Fruit fly (Drosophila melanogaster) whole organism, adult: ENCODE data around the gene TotE.
A peak's percentile ranks its signal among the peaks of the same experiment; 100 is the strongest.

Source experiments
- CG11617 ChIP-seq: fragments of 200-800 bp; sonication (Bioruptor generic); optimal IDR thresholded peaks from 2 replicates; lab custom pipeline; 2017; ENCODE audit warnings: mild to moderate bottlenecking, missing biosample characterization, missing genetic modification reagents, missing genetic modification characterization
- CG12768 ChIP-seq: fragments of 200-800 bp; sonication (Bioruptor generic); optimal IDR thresholded peaks from 2 replicates; lab custom pipeline; 2017; ENCODE audit warnings: missing biosample characterization, missing genetic modification characterization, mild to moderate bottlenecking, moderate library complexity, missing genetic modification reagents
- CG14711 ChIP-seq: fragments of 200-800 bp; sonication (Bioruptor generic); optimal IDR thresholded peaks from 2 replicates; lab custom pipeline; 2018; ENCODE audit warnings: missing biosample characterization, mild to moderate bottlenecking, missing genetic modification characterization, moderate library complexity
- CG1620 ChIP-seq: fragments of 200-800 bp; sonication (Bioruptor generic); optimal IDR thresholded peaks from 2 replicates; lab custom pipeline; 2016; ENCODE audit warnings: missing biosample characterization, missing genetic modification characterization
- CG33017 ChIP-seq: fragments of 200-800 bp; sonication (Bioruptor generic); optimal IDR thresholded peaks from 2 replicates; lab custom pipeline; 2018; ENCODE audit warnings: missing biosample characterization, mild to moderate bottlenecking, missing genetic modification characterization, moderate library complexity
- CG5204 ChIP-seq: fragments of 200-800 bp; sonication (Bioruptor generic); optimal IDR thresholded peaks from 2 replicates; lab custom pipeline; 2016; ENCODE audit warnings: missing biosample characterization, missing genetic modification characterization
- CG7045 ChIP-seq: fragments of 200-800 bp; sonication (Bioruptor generic); optimal IDR thresholded peaks from 2 replicates; lab custom pipeline; 2017; ENCODE audit warnings: missing biosample characterization, mild to moderate bottlenecking, missing genetic modification characterization
- CG7101 ChIP-seq: fragments of 200-800 bp; sonication (Bioruptor generic); optimal IDR thresholded peaks from 2 replicates; lab custom pipeline; 2018; ENCODE audit warnings: missing biosample characterization, mild to moderate bottlenecking, missing genetic modification characterization, moderate library complexity
- Clk ChIP-seq: fragments of 200-800 bp; sonication (Bioruptor generic); optimal IDR thresholded peaks from 2 replicates; lab custom pipeline; 2017; ENCODE audit warnings: missing biosample characterization, missing genetic modification characterization
- Crg-1 ChIP-seq: fragments of 200-800 bp; sonication (Bioruptor generic); optimal IDR thresholded peaks from 2 replicates; lab custom pipeline; 2016; ENCODE audit warnings: missing biosample characterization, missing genetic modification characterization
- Hr96 ChIP-seq: fragments of 200-800 bp; sonication (Bioruptor generic); optimal IDR thresholded peaks from 2 replicates; lab custom pipeline; 2016; ENCODE audit warnings: missing biosample characterization, missing genetic modification characterization
- Mnt ChIP-seq: fragments of 200-800 bp; sonication (Bioruptor generic); optimal IDR thresholded peaks from 2 replicates; lab custom pipeline; 2016; ENCODE audit warnings: missing biosample characterization, mild to moderate bottlenecking, missing genetic modification characterization
- bab1 ChIP-seq: fragments of 200-800 bp; sonication (Bioruptor generic); optimal IDR thresholded peaks from 3 replicates; lab custom pipeline; 2019; ENCODE audit warnings: missing biosample characterization, mild to moderate bottlenecking, missing genetic modification characterization, moderate library complexity
- cic ChIP-seq: fragments of 200-800 bp; sonication (Bioruptor generic); optimal IDR thresholded peaks from 2 replicates; lab custom pipeline; 2017; ENCODE audit warnings: missing biosample characterization, mild to moderate bottlenecking, missing genetic modification characterization, moderate library complexity
- cnc ChIP-seq, 2 experiments: fragments of >200 bp; optimal IDR thresholded peaks; 2 replicates each; lab custom pipeline; 2017
- kay ChIP-seq: fragments of 200-800 bp; sonication (Bioruptor generic); peaks from one replicate; lab custom pipeline; 2016; ENCODE audit warnings: missing biosample characterization, missing genetic modification characterization, borderline replicate concordance
- ovo ChIP-seq: fragments of 200-800 bp; sonication (Bioruptor generic); optimal IDR thresholded peaks from 2 replicates; lab custom pipeline; 2016; ENCODE audit warnings: missing biosample characterization, missing genetic modification characterization
- pad ChIP-seq: fragments of 200-800 bp; sonication (Bioruptor generic); optimal IDR thresholded peaks from 3 replicates; lab custom pipeline; 2017; ENCODE audit warnings: missing biosample characterization, missing genetic modification characterization, mild to moderate bottlenecking, moderate library complexity, missing genetic modification reagents
- tj ChIP-seq: fragments of 200-800 bp; sonication (Bioruptor generic); optimal IDR thresholded peaks from 3 replicates; lab custom pipeline; 2017; ENCODE audit warnings: missing biosample characterization, mild to moderate bottlenecking, missing genetic modification characterization, moderate library complexity
- toe ChIP-seq: fragments of 200-800 bp; sonication (Bioruptor generic); optimal IDR thresholded peaks from 2 replicates; lab custom pipeline; 2016; ENCODE audit warnings: missing biosample characterization, missing genetic modification characterization

TotE gene

dm6 chr2L:19951543-19952163 lies 38.3 kb upstream of the TotE start:
- TF ChIP-seq pad (GFP tag; lab: Kevin White, UChicago) (peak; percentile 39), bab1 (GFP tag; lab: Kevin White, UChicago) (no peak)

- TF ChIP-seq CG5204 (GFP tag; lab: Kevin White, UChicago) (no peak), Crg-1 (no peak), CG7045 (GFP tag; lab: Kevin White, UChicago) (no peak), cnc (optimal IDR thresholded peaks at IDR 0.05; lab: Kevin White, UChicago) (no peak), Hr96 (GFP tag; lab: Kevin White, UChicago) (no peak), tj (GFP tag; lab: Kevin White, UChicago) (no peak), cic (no peak), Clk (no peak)
Observed at dm6 chr2L:19949600-19949999, 36.3 kb upstream of the TotE start.

- no peak for TF ChIP-seq CG7101
- no peak for TF ChIP-seq Hr96 (GFP tag; lab: Kevin White, UChicago)
- TF ChIP-seq CG1620 (GFP tag; lab: Kevin White, UChicago): no peak
- no peak for TF ChIP-seq bab1 (GFP tag; lab: Kevin White, UChicago)
- no peak for TF ChIP-seq CG5204 (GFP tag; lab: Kevin White, UChicago)
- TF ChIP-seq tj (GFP tag; lab: Kevin White, UChicago): no peak
- TF ChIP-seq CG33017 (tag; lab: Kevin White, UChicago): no peak
- TF ChIP-seq cnc (optimal IDR thresholded peaks at IDR 0.05; lab: Kevin White, UChicago): no peak
- TF ChIP-seq pad (GFP tag; lab: Kevin White, UChicago): no peak
- no peak for TF ChIP-seq kay (GFP tag; lab: Kevin White, UChicago)
- no peak for TF ChIP-seq CG12768 (GFP tag; lab: Kevin White, UChicago)
- no peak for TF ChIP-seq ovo (GFP tag; lab: Kevin White, UChicago)
- no peak for TF ChIP-seq CG14711
- TF ChIP-seq toe (GFP tag; lab: Kevin White, UChicago): no peak
- no peak for TF ChIP-seq cic
- no peak for TF ChIP-seq Clk
Observed at dm6 chr2L:19947992-19948524, 34.7 kb upstream of the TotE start.

- TF ChIP-seq CG12768 (GFP tag; lab: Kevin White, UChicago): no peak
- TF ChIP-seq CG5204 (GFP tag; lab: Kevin White, UChicago): no peak
- no peak for TF ChIP-seq CG1620 (GFP tag; lab: Kevin White, UChicago)
- TF ChIP-seq tj (GFP tag; lab: Kevin White, UChicago): no peak
- no peak for TF ChIP-seq CG33017 (tag; lab: Kevin White, UChicago)
- TF ChIP-seq CG11617: no peak
- TF ChIP-seq toe (GFP tag; lab: Kevin White, UChicago): no peak
- no peak for TF ChIP-seq Clk
- TF ChIP-seq ovo (GFP tag; lab: Kevin White, UChicago): no peak
- TF ChIP-seq kay (GFP tag; lab: Kevin White, UChicago): no peak
- TF ChIP-seq CG14711: no peak
- no peak for TF ChIP-seq Crg-1
- TF ChIP-seq bab1 (GFP tag; lab: Kevin White, UChicago): no peak
Observed at dm6 chr2L:19944309-19945172, 31.2 kb upstream of the TotE start.

dm6 chr2L:19943112-19943511 lies 29.8 kb upstream of the TotE start:
- no peak for TF ChIP-seq Crg-1
- no peak for TF ChIP-seq CG5204 (GFP tag; lab: Kevin White, UChicago)
- TF ChIP-seq cic: no peak
- no peak for TF ChIP-seq CG1620 (GFP tag; lab: Kevin White, UChicago)
- TF ChIP-seq tj (GFP tag; lab: Kevin White, UChicago): no peak
- no peak for TF ChIP-seq ovo (GFP tag; lab: Kevin White, UChicago)
- no peak for TF ChIP-seq kay (GFP tag; lab: Kevin White, UChicago)
- TF ChIP-seq Mnt (GFP tag; lab: Kevin White, UChicago): no peak
- TF ChIP-seq Clk: no peak
- TF ChIP-seq CG12768 (GFP tag; lab: Kevin White, UChicago): no peak
- TF ChIP-seq toe (GFP tag; lab: Kevin White, UChicago): no peak
- TF ChIP-seq bab1 (GFP tag; lab: Kevin White, UChicago): no peak
- TF ChIP-seq CG14711: no peak
- no peak for TF ChIP-seq CG33017 (tag; lab: Kevin White, UChicago)
- TF ChIP-seq CG7045 (GFP tag; lab: Kevin White, UChicago): no peak
- no peak for TF ChIP-seq CG11617

- no peak for TF ChIP-seq pad (GFP tag; lab: Kevin White, UChicago)
- no peak for TF ChIP-seq Hr96 (GFP tag; lab: Kevin White, UChicago)
- no peak for TF ChIP-seq CG14711
Observed at dm6 chr2L:19942510-19942909, 29.2 kb upstream of the TotE start.
